ENCODE assay signal across 3 fruit fly cellular contexts in genomic region chrX:17712466-17712865, dm6.
TF ChIP-seq lines count a peak whose summit lies in the region.

No protein-coding gene starts in this region.

- no peak for TF ChIP-seq CTCF in whole organism, embryonic (GFP tag; optimal IDR thresholded peaks at IDR 0.05; lab: Kevin White, UChicago)

TF ChIP-seq in whole organism, embryonic, 481 proteins besides CTCF, POLR2A, EP300 and RAD21 (continues in another document):
- TF ChIP-seq dysf (GFP tag; IDR thresholded peaks at IDR 0.05; lab: Robert Waterston, UW) (no peak), CG8290 (GFP tag; optimal IDR thresholded peaks at IDR 0.05; lab: Kevin White, UChicago) (no peak), CG8290 (tag; optimal IDR thresholded peaks at IDR 0.05; lab: Kevin White, UChicago) (no peak), slbo (GFP tag; IDR thresholded peaks at IDR 0.05; lab: Robert Waterston, UW) (0 out of 2 replicates have a peak, but pooled peaks have one; percentile 8), E2f2 (GFP tag; IDR thresholded peaks at IDR 0.05; lab: Robert Waterston, UW) (no peak), sd (tag; optimal IDR thresholded peaks at IDR 0.05; lab: Kevin White, UChicago) (no peak), CG11398 (GFP tag; optimal IDR thresholded peaks at IDR 0.05; lab: Kevin White, UChicago) (no peak), CG34422 (GFP tag; IDR thresholded peaks at IDR 0.05; lab: Robert Waterston, UW) (no peak), B-H2 (GFP tag; optimal IDR thresholded peaks at IDR 0.05; lab: Kevin White, UChicago) (no peak), CG12299 (tag; optimal IDR thresholded peaks at IDR 0.05; lab: Kevin White, UChicago) (no peak), PHDP (tag; optimal IDR thresholded peaks at IDR 0.05; lab: Kevin White, UChicago) (no peak), ase (GFP tag; IDR thresholded peaks at IDR 0.05; lab: Robert Waterston, UW) (no peak), cwo (GFP tag; optimal IDR thresholded peaks at IDR 0.05; lab: Kevin White, UChicago) (no peak), dmrt11E (tag; optimal IDR thresholded peaks at IDR 0.05; lab: Kevin White, UChicago) (peak; percentile 20), CG4424 (GFP tag; optimal IDR thresholded peaks at IDR 0.05; lab: Kevin White, UChicago) (peak; percentile 16), D19A (tag; optimal IDR thresholded peaks at IDR 0.05; lab: Kevin White, UChicago) (no peak), grau (tag; optimal IDR thresholded peaks at IDR 0.05; lab: Kevin White, UChicago) (peak; percentile 23), CG13424 (tag; optimal IDR thresholded peaks at IDR 0.05; lab: Kevin White, UChicago) (peak; percentile 16), CG2116 (GFP tag; optimal IDR thresholded peaks at IDR 0.05; lab: Kevin White, UChicago) (no peak), CG18262 (tag; optimal IDR thresholded peaks at IDR 0.05; lab: Kevin White, UChicago) (peak; percentile 39), CG4282 (GFP tag; optimal IDR thresholded peaks at IDR 0.05; lab: Kevin White, UChicago) (no peak), CG15696 (tag; optimal IDR thresholded peaks at IDR 0.05; lab: Kevin White, UChicago) (peak; percentile 9), Sox100B (GFP tag; optimal IDR thresholded peaks at IDR 0.05; lab: Kevin White, UChicago) (peak; percentile 50), ERR (GFP tag; optimal IDR thresholded peaks at IDR 0.05; lab: Kevin White, UChicago) (no peak), CoRest (tag; optimal IDR thresholded peaks at IDR 0.05; lab: Kevin White, UChicago) (peak; percentile 44), sima (GFP tag; optimal IDR thresholded peaks at IDR 0.05; lab: Kevin White, UChicago) (no peak), sens (GFP tag; lab: Kevin White, UChicago) (peak; percentile 70), CG3281 (GFP tag; optimal IDR thresholded peaks at IDR 0.05; lab: Kevin White, UChicago) (peak; percentile 1), CG9437 (GFP tag; optimal IDR thresholded peaks at IDR 0.05; lab: Kevin White, UChicago) (peak; percentile 24), CG2712 (tag; optimal IDR thresholded peaks at IDR 0.05; lab: Kevin White, UChicago) (peak; percentile 15), Blimp-1 (GFP tag; optimal IDR thresholded peaks at IDR 0.05; lab: Kevin White, UChicago) (no peak), MTF-1 (GFP tag; optimal IDR thresholded peaks at IDR 0.05; lab: Kevin White, UChicago; ENCODE audit: borderline replicate concordance) (no peak)

TF ChIP-seq in whole organism, prepupa, 60 proteins besides CTCF, POLR2A, EP300 and RAD21:
- no peak for TF ChIP-seq dsx (GFP tag; optimal IDR thresholded peaks at IDR 0.05; lab: Kevin White, UChicago; ENCODE audit: poor library complexity, severe bottlenecking)
- no peak for TF ChIP-seq CG6854 (GFP tag; optimal IDR thresholded peaks at IDR 0.05; lab: Kevin White, UChicago)
- no peak for TF ChIP-seq Blimp-1 (GFP tag; optimal IDR thresholded peaks at IDR 0.05; lab: Kevin White, UChicago)
- TF ChIP-seq Eip78C (GFP tag; lab: Kevin White, UChicago): no peak
- no peak for TF ChIP-seq net (GFP tag; optimal IDR thresholded peaks at IDR 0.05; lab: Kevin White, UChicago)
- no peak for TF ChIP-seq topi (GFP tag; optimal IDR thresholded peaks at IDR 0.05; lab: Kevin White, UChicago)
- no peak for TF ChIP-seq CG6276 (GFP tag; optimal IDR thresholded peaks at IDR 0.05; lab: Kevin White, UChicago)
- TF ChIP-seq Hr4 (GFP tag; optimal IDR thresholded peaks at IDR 0.05; lab: Kevin White, UChicago): no peak
- no peak for TF ChIP-seq spab (GFP tag; optimal IDR thresholded peaks at IDR 0.05; lab: Kevin White, UChicago)
- no peak for TF ChIP-seq cyc (GFP tag; optimal IDR thresholded peaks at IDR 0.05; lab: Kevin White, UChicago)
- TF ChIP-seq OdsH (GFP tag; optimal IDR thresholded peaks at IDR 0.05; lab: Kevin White, UChicago): peak; percentile 7
- TF ChIP-seq salr (GFP tag; optimal IDR thresholded peaks at IDR 0.05; lab: Kevin White, UChicago): peak in 1 of 2 experiments; percentile 13
- TF ChIP-seq CG6808 (GFP tag; optimal IDR thresholded peaks at IDR 0.05; lab: Kevin White, UChicago): no peak
- TF ChIP-seq vri (GFP tag; optimal IDR thresholded peaks at IDR 0.05; lab: Kevin White, UChicago): no peak
- TF ChIP-seq CG16779 (tag; optimal IDR thresholded peaks at IDR 0.05; lab: Kevin White, UChicago): no peak
- TF ChIP-seq Met (GFP tag; optimal IDR thresholded peaks at IDR 0.05; lab: Kevin White, UChicago): no peak
- TF ChIP-seq CG3919 (GFP tag; optimal IDR thresholded peaks at IDR 0.05; lab: Kevin White, UChicago): no peak
- TF ChIP-seq CG32006 (GFP tag; optimal IDR thresholded peaks at IDR 0.05; lab: Kevin White, UChicago): peak; percentile 45
- TF ChIP-seq CG31627 (GFP tag; optimal IDR thresholded peaks at IDR 0.05; lab: Kevin White, UChicago): no peak
- TF ChIP-seq Eip93F (GFP tag; optimal IDR thresholded peaks at IDR 0.05; lab: Kevin White, UChicago): no peak
- peak; percentile 12 for TF ChIP-seq CG10631 (GFP tag; optimal IDR thresholded peaks at IDR 0.05; lab: Kevin White, UChicago)
- no peak for TF ChIP-seq CG8319 (GFP tag; optimal IDR thresholded peaks at IDR 0.05; lab: Kevin White, UChicago)
- TF ChIP-seq pdm3 (GFP tag; optimal IDR thresholded peaks at IDR 0.05; lab: Kevin White, UChicago): peak; percentile 26
- peak; percentile 27 for TF ChIP-seq esn (GFP tag; optimal IDR thresholded peaks at IDR 0.05; lab: Kevin White, UChicago)

TF ChIP-seq in whole organism, pupa, 21 proteins besides CTCF, POLR2A, EP300 and RAD21:
- TF ChIP-seq CG13204 (GFP tag; optimal IDR thresholded peaks at IDR 0.05; lab: Kevin White, UChicago) (no peak), CG9948 (tag; optimal IDR thresholded peaks at IDR 0.05; lab: Kevin White, UChicago) (peak; percentile 11)
